Worm (Caenorhabditis elegans) whole organism, L1 larva: ENCODE data around the gene sptl-1.

Source experiments
- C34B4.2 ChIP-seq: sonication (generic microtip); optimal IDR thresholded peaks from 2 replicates; lab custom pipeline; 2017; ENCODE audit warnings: mild to moderate bottlenecking, missing genetic modification characterization, missing compliant biosample characterization
- aly-2 ChIP-seq: fragments of 150-350 bp; optimal IDR thresholded peaks from 2 replicates; lab custom pipeline; 2014; ENCODE audit warnings: missing biosample characterization, missing genetic modification characterization
- hpl-2 ChIP-seq: fragments of 150-350 bp; optimal IDR thresholded peaks from 2 replicates; lab custom pipeline; 2014; ENCODE audit warnings: missing biosample characterization, missing genetic modification reagents, missing genetic modification characterization
- irx-1 ChIP-seq: sonication (generic microtip); optimal IDR thresholded peaks from 2 replicates; lab custom pipeline; 2016; ENCODE audit warnings: missing genetic modification characterization, missing compliant biosample characterization
- isw-1 ChIP-seq: fragments of 200-800 bp; sonication (Bioruptor generic); IDR thresholded peaks from 2 replicates; pipeline ENCODE4 v1.3.6; 2022; ENCODE audit warnings: missing genetic modification characterization, missing compliant biosample characterization
- jun-1 ChIP-seq: fragments of 150-350 bp; optimal IDR thresholded peaks from 2 replicates; lab custom pipeline; 2014; ENCODE audit warnings: missing biosample characterization, missing genetic modification reagents, missing genetic modification characterization
- lin-15B ChIP-seq: fragments of 150-350 bp; sonication (generic microtip); optimal IDR thresholded peaks from 3 replicates; lab custom pipeline; 2014; ENCODE audit warnings: missing biosample characterization, missing genetic modification characterization
- lin-39 ChIP-seq: fragments of 150-350 bp; optimal IDR thresholded peaks from 2 replicates; lab custom pipeline; 2014; ENCODE audit warnings: missing biosample characterization, missing genetic modification reagents, missing genetic modification characterization
- nhr-47 ChIP-seq: sonication (generic microtip); optimal IDR thresholded peaks from 2 replicates; lab custom pipeline; 2016; ENCODE audit warnings: mild to moderate bottlenecking, missing genetic modification characterization, moderate library complexity, missing compliant biosample characterization
- nhr-90 ChIP-seq: sonication (generic microtip); optimal IDR thresholded peaks from 2 replicates; lab custom pipeline; 2016; ENCODE audit warnings: mild to moderate bottlenecking, missing genetic modification characterization, missing compliant biosample characterization; ENCODE audit not compliant: poor library complexity
- unc-130 ChIP-seq: fragments of 150-350 bp; optimal IDR thresholded peaks from 2 replicates; lab custom pipeline; 2017; ENCODE audit warnings: missing biosample characterization, missing genetic modification characterization, inconsistent platforms
- unc-62 ChIP-seq: fragments of 150-350 bp; optimal IDR thresholded peaks from 2 replicates; lab custom pipeline; 2014; ENCODE audit warnings: missing biosample characterization, missing genetic modification reagents, missing genetic modification characterization
- unc-86 ChIP-seq: sonication (generic microtip); optimal IDR thresholded peaks from 2 replicates; lab custom pipeline; 2016; ENCODE audit warnings: missing genetic modification characterization, missing compliant biosample characterization

- no peak for TF ChIP-seq irx-1
- no peak for TF ChIP-seq unc-86
- TF ChIP-seq unc-62 (GFP tag; lab: Kevin White, UChicago): no peak
- no peak for TF ChIP-seq C34B4.2 (tag; lab: Kevin White, UChicago)
- no peak for TF ChIP-seq aly-2
- TF ChIP-seq jun-1: no peak
- TF ChIP-seq unc-130 (tag; lab: Kevin White, UChicago): no peak
- TF ChIP-seq nhr-90 (tag; lab: Kevin White, UChicago): no peak
- TF ChIP-seq lin-15B: no peak
- TF ChIP-seq lin-39 (tag; lab: Kevin White, UChicago): no peak
- no peak for TF ChIP-seq nhr-47 (tag; lab: Kevin White, UChicago)
- no peak for TF ChIP-seq hpl-2 (GFP tag; lab: Kevin White, UChicago)
- no peak for TF ChIP-seq isw-1 (GFP tag; lab: Robert Waterston, UW)
Measured at ce11 chrII:73329-73728, 21.9 kb downstream of the sptl-1 start.
